Fruit fly (Drosophila melanogaster) whole organism, embryonic: ENCODE results near the gene CG14036.

Experiments
- Atf3 ChIP-seq: fragments of 200-800 bp; sonication (Bioruptor generic); optimal IDR thresholded peaks from 3 replicates; lab custom pipeline; 2016; ENCODE audit warnings: missing biosample characterization, missing genetic modification characterization
- CG10543 ChIP-seq: fragments of 200-800 bp; sonication (Bioruptor generic); optimal IDR thresholded peaks from 3 replicates; lab custom pipeline; 2017; ENCODE audit warnings: missing biosample characterization, mild to moderate bottlenecking, missing genetic modification characterization, moderate library complexity
- CG12299 ChIP-seq: fragments of 200-800 bp; sonication (Bioruptor generic); optimal IDR thresholded peaks from 2 replicates; lab custom pipeline; 2018; ENCODE audit warnings: missing biosample characterization, mild to moderate bottlenecking, missing genetic modification characterization
- CG13287 ChIP-seq: fragments of 200-800 bp; sonication (Bioruptor generic); IDR thresholded peaks from 2 replicates; pipeline ENCODE4 v1.3.6; 2022; ENCODE audit warnings: missing biosample characterization, missing genetic modification characterization; ENCODE audit not compliant: partially characterized antibody
- CG13296 ChIP-seq: fragments of 200-800 bp; sonication (Bioruptor generic); optimal IDR thresholded peaks from 3 replicates; lab custom pipeline; 2018; ENCODE audit warnings: missing biosample characterization, mild to moderate bottlenecking, missing genetic modification characterization
- CG13775 ChIP-seq: fragments of 200-800 bp; sonication (Bioruptor generic); optimal IDR thresholded peaks from 3 replicates; lab custom pipeline; 2017; ENCODE audit warnings: missing biosample characterization, mild to moderate bottlenecking, missing genetic modification characterization
- CG16815 ChIP-seq: fragments of 200-800 bp; sonication (Bioruptor generic); optimal IDR thresholded peaks from 3 replicates; lab custom pipeline; 2017; ENCODE audit warnings: missing biosample characterization, mild to moderate bottlenecking, missing genetic modification characterization
- CG17359 ChIP-seq: fragments of 200-800 bp; sonication (Bioruptor generic); optimal IDR thresholded peaks from 3 replicates; lab custom pipeline; 2018; ENCODE audit warnings: missing biosample characterization, mild to moderate bottlenecking, missing genetic modification characterization, moderate library complexity
- CG17361 ChIP-seq: fragments of 200-800 bp; sonication (Bioruptor generic); IDR thresholded peaks from 3 replicates; pipeline ENCODE4 v1.3.6; 2022; ENCODE audit warnings: missing biosample characterization, missing genetic modification characterization
- CG17829 ChIP-seq: fragments of 200-800 bp; optimal IDR thresholded peaks from 2 replicates; lab custom pipeline; 2019; ENCODE audit warnings: missing biosample characterization, mild to moderate bottlenecking, missing genetic modification characterization, moderate library complexity
- CG4360 ChIP-seq: fragments of 200-800 bp; sonication (Bioruptor generic); IDR thresholded peaks from 2 replicates; pipeline ENCODE4 v1.3.6; 2022; ENCODE audit warnings: missing biosample characterization, missing genetic modification characterization
- CG5180 ChIP-seq: fragments of 200-800 bp; sonication (Bioruptor generic); optimal IDR thresholded peaks from 3 replicates; lab custom pipeline; 2017; ENCODE audit warnings: missing biosample characterization, missing genetic modification characterization, mild to moderate bottlenecking, moderate library complexity, missing genetic modification reagents
- CG6765 ChIP-seq: fragments of 200-800 bp; sonication (Bioruptor generic); optimal IDR thresholded peaks from 3 replicates; lab custom pipeline; 2017; ENCODE audit warnings: missing biosample characterization, mild to moderate bottlenecking, missing genetic modification characterization
- CG7556 ChIP-seq: fragments of 200-800 bp; sonication (Bioruptor generic); optimal IDR thresholded peaks from 2 replicates; lab custom pipeline; 2017; ENCODE audit warnings: missing biosample characterization, mild to moderate bottlenecking, missing genetic modification characterization
- CG8290 ChIP-seq, 3 experiments: fragments of 200-800 bp; sonication (Bioruptor generic); optimal IDR thresholded peaks; 2 replicates each; lab custom pipeline; 2016 to 2019; ENCODE audit warnings: missing biosample characterization in 3 of 3, missing genetic modification characterization in 3 of 3, mild to moderate bottlenecking in 2 of 3, moderate library complexity in 1 of 3
- D19A ChIP-seq: fragments of 200-800 bp; optimal IDR thresholded peaks from 3 replicates; lab custom pipeline; 2019; ENCODE audit warnings: missing biosample characterization, mild to moderate bottlenecking, missing genetic modification characterization, moderate library complexity
- Eip74EF ChIP-seq, 2 experiments: fragments of 200-800 bp in 1 of 2; fragments of >200 bp in 1 of 2; sonication (Bioruptor generic) in 1 of 2; optimal IDR thresholded peaks; 2 replicates each; lab custom pipeline; 2017 to 2019; ENCODE audit warnings: missing biosample characterization in 2 of 2, missing genetic modification characterization in 2 of 2, mild to moderate bottlenecking in 1 of 2, moderate library complexity in 1 of 2
- Fer1 ChIP-seq: fragments of 200-800 bp; sonication (Bioruptor generic); optimal IDR thresholded peaks from 2 replicates; lab custom pipeline; 2017; ENCODE audit warnings: missing biosample characterization, mild to moderate bottlenecking, missing genetic modification characterization
- HHEX ChIP-seq: fragments of 200-800 bp; sonication (Bioruptor generic); optimal IDR thresholded peaks from 3 replicates; lab custom pipeline; 2017; ENCODE audit warnings: missing biosample characterization, mild to moderate bottlenecking, missing genetic modification characterization, missing genetic modification reagents
- Kr ChIP-seq: fragments of 200-800 bp; sonication (Bioruptor generic); optimal IDR thresholded peaks from 2 replicates; lab custom pipeline; 2017; ENCODE audit warnings: missing biosample characterization, mild to moderate bottlenecking, missing genetic modification characterization
- Oli ChIP-seq: fragments of 200-800 bp; sonication (Bioruptor generic); optimal IDR thresholded peaks from 2 replicates; lab custom pipeline; 2018; ENCODE audit warnings: missing biosample characterization, mild to moderate bottlenecking, missing genetic modification characterization, moderate library complexity
- Sox102F ChIP-seq: fragments of 200-800 bp; sonication (Bioruptor generic); optimal IDR thresholded peaks from 2 replicates; lab custom pipeline; 2018; ENCODE audit warnings: missing biosample characterization, mild to moderate bottlenecking, missing genetic modification characterization, moderate library complexity
- Tbp ChIP-seq: fragments of >200 bp; optimal IDR thresholded peaks from 2 replicates; lab custom pipeline; 2018; ENCODE audit warnings: missing biosample characterization, missing genetic modification characterization
- Trl ChIP-seq, 3 experiments: fragments of >200 bp in 2 of 3; fragments of 200-800 bp in 1 of 3; sonication (Bioruptor generic) in 1 of 3; optimal IDR thresholded peaks; 2 replicates in 1 of 3; 3 replicates in 2 of 3; lab custom pipeline; 2016 to 2017; ENCODE audit warnings: missing biosample characterization in 1 of 3, missing genetic modification characterization in 1 of 3
- bab2 ChIP-seq: fragments of 200-800 bp; sonication (Bioruptor generic); optimal IDR thresholded peaks from 2 replicates; lab custom pipeline; 2016; ENCODE audit warnings: missing biosample characterization, missing genetic modification characterization
- bigmax ChIP-seq: fragments of 200-800 bp; sonication (Bioruptor generic); optimal IDR thresholded peaks from 2 replicates; lab custom pipeline; 2018; ENCODE audit warnings: missing biosample characterization, mild to moderate bottlenecking, missing genetic modification characterization
- cas ChIP-seq: fragments of 200-800 bp; sonication (Bioruptor generic); IDR thresholded peaks from 2 replicates; pipeline ENCODE4 v1.3.6; 2022; ENCODE audit warnings: missing biosample characterization, missing genetic modification characterization
- caup ChIP-seq: fragments of 200-800 bp; sonication (Bioruptor generic); optimal IDR thresholded peaks from 3 replicates; lab custom pipeline; 2017; ENCODE audit warnings: missing biosample characterization, mild to moderate bottlenecking, missing genetic modification characterization, moderate library complexity; ENCODE audit not compliant: severe bottlenecking
- chinmo ChIP-seq: fragments of 200-800 bp; sonication (Bioruptor generic); IDR thresholded peaks from 4 replicates; pipeline ENCODE4 v1.3.6; 2022; ENCODE audit warnings: missing biosample characterization, missing genetic modification characterization; ENCODE audit not compliant: partially characterized antibody
- dysf ChIP-seq: fragments of 200-800 bp; sonication (Bioruptor generic); IDR thresholded peaks from 3 replicates; pipeline ENCODE4 v1.3.6; 2022; ENCODE audit warnings: missing biosample characterization, missing genetic modification characterization
- inv ChIP-seq: fragments of 200-800 bp; sonication (Bioruptor generic); IDR thresholded peaks from 2 replicates; pipeline ENCODE4 v1.3.6; 2022; ENCODE audit warnings: missing biosample characterization, missing genetic modification characterization; ENCODE audit not compliant: partially characterized antibody
- lab ChIP-seq: fragments of 200-800 bp; sonication (Bioruptor generic); optimal IDR thresholded peaks from 3 replicates; lab custom pipeline; 2017; ENCODE audit warnings: missing biosample characterization, missing genetic modification characterization, mild to moderate bottlenecking, moderate library complexity, missing genetic modification reagents
- lilli ChIP-seq: fragments of 200-800 bp; sonication (Bioruptor generic); optimal IDR thresholded peaks from 3 replicates; lab custom pipeline; 2016; ENCODE audit warnings: missing biosample characterization, missing genetic modification characterization
- mirr ChIP-seq: fragments of 200-800 bp; sonication (Bioruptor generic); optimal IDR thresholded peaks from 3 replicates; lab custom pipeline; 2018; ENCODE audit warnings: missing biosample characterization, mild to moderate bottlenecking, missing genetic modification characterization
- nau ChIP-seq: fragments of 200-800 bp; sonication (Bioruptor generic); optimal IDR thresholded peaks from 3 replicates; lab custom pipeline; 2017; ENCODE audit warnings: missing biosample characterization, mild to moderate bottlenecking, missing genetic modification characterization, missing genetic modification reagents
- odd ChIP-seq: fragments of 200-800 bp; sonication (Bioruptor generic); optimal IDR thresholded peaks from 2 replicates; lab custom pipeline; 2017; ENCODE audit warnings: missing biosample characterization, mild to moderate bottlenecking, missing genetic modification characterization
- org-1 ChIP-seq: fragments of 200-800 bp; sonication (Bioruptor generic); optimal IDR thresholded peaks from 2 replicates; lab custom pipeline; 2017; ENCODE audit warnings: missing biosample characterization, missing genetic modification characterization
- sim ChIP-seq: fragments of 200-800 bp; sonication (Bioruptor generic); IDR thresholded peaks from 2 replicates; pipeline ENCODE4 v1.3.6; 2022; ENCODE audit warnings: missing biosample characterization, missing genetic modification characterization
- sima ChIP-seq: fragments of 200-800 bp; sonication (Bioruptor generic); optimal IDR thresholded peaks from 2 replicates; lab custom pipeline; 2016; ENCODE audit warnings: missing biosample characterization, missing genetic modification characterization
- sna ChIP-seq: fragments of 200-800 bp; sonication (Bioruptor generic); IDR thresholded peaks from 2 replicates; pipeline ENCODE4 v1.3.6; 2022; ENCODE audit warnings: missing biosample characterization, missing genetic modification characterization; ENCODE audit not compliant: partially characterized antibody
- wdn ChIP-seq: fragments of 200-800 bp; sonication (Bioruptor generic); IDR thresholded peaks from 2 replicates; pipeline ENCODE4 v1.3.6; 2022; ENCODE audit warnings: missing biosample characterization, missing genetic modification characterization
- zfh1 ChIP-seq: fragments of 200-800 bp; sonication (Bioruptor generic); IDR thresholded peaks from 3 replicates; pipeline ENCODE4 v1.3.6; 2022; ENCODE audit warnings: missing biosample characterization, missing genetic modification characterization

Gene CG14036

DNA sequence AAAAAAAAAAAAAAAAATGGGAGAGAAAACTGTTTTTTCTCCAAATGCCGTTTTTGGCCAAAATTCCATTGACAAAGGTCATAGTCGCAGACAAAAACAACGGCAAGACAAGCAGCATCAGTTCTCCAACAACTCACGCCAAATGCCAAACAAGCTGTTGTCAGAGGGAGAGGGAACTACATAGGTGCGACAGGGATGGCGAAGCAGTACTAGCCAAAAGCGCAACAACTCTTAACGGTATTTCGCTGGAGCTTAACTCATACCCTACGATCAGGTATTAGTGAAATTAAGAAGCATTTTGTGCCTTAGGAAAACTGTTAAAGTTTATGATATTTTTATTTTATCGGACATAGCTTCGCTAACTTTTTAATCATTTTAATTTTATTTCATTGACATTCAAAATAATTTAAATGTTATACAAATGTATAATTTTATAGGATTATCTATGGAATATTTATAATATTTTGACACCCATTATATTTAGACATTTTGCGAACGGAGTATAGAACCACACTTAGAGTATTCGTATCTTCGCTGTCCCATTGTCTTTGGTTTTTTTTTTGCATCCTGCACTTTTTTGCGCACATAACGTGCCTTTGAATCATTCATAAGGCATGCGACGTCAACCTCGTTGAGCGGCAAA, 25.5 kb upstream of the CG14036 start (continued):
- TF ChIP-seq CG10543 (GFP tag; lab: Kevin White, UChicago) (no peak), CG5180 (GFP tag; lab: Kevin White, UChicago) (no peak), Fer1 (GFP tag; lab: Kevin White, UChicago) (peak; percentile 14), wdn (GFP tag; lab: Robert Waterston, UW) (no peak), D19A (peak; percentile 48), Eip74EF (GFP tag; optimal IDR thresholded peaks at IDR 0.05; lab: Kevin White, UChicago) (no peak), Kr (GFP tag; lab: Kevin White, UChicago) (no peak), Sox102F (GFP tag; lab: Kevin White, UChicago) (peak; percentile 62), CG13775 (GFP tag; lab: Kevin White, UChicago) (no peak), CG17361 (peak; percentile 35; the same call in 1 of the 3 replicates), lab (GFP tag; lab: Kevin White, UChicago) (peak; percentile 16), odd (GFP tag; lab: Kevin White, UChicago) (no peak), nau (GFP tag; lab: Kevin White, UChicago) (no peak), CG6765 (GFP tag; lab: Kevin White, UChicago) (no peak), CG17359 (tag; lab: Kevin White, UChicago) (peak; percentile 20), zfh1 (GFP tag; lab: Robert Waterston, UW) (0 out of 3 replicates have a peak, but pooled peaks have one; percentile 28), CG16815 (GFP tag; lab: Kevin White, UChicago) (no peak), HHEX (GFP tag; lab: Kevin White, UChicago) (no peak), dysf (no peak), CG4360 (no peak), Oli (tag; lab: Kevin White, UChicago) (peak; percentile 32), CG12299 (tag; lab: Kevin White, UChicago) (no peak), CG7556 (GFP tag; lab: Kevin White, UChicago) (peak; percentile 28), Atf3 (GFP tag; lab: Kevin White, UChicago) (no peak), CG13287 (GFP tag; lab: Robert Waterston, UW) (no peak), sna (GFP tag; lab: Robert Waterston, UW) (no peak), chinmo (GFP tag; lab: Robert Waterston, UW) (0 out of 4 replicates have a peak, but pooled peaks have one; percentile 20), lilli (GFP tag; lab: Kevin White, UChicago) (no peak), Tbp (GFP tag; lab: Kevin White, UChicago) (no peak), mirr (GFP tag; lab: Kevin White, UChicago) (no peak), sim (GFP tag; lab: Robert Waterston, UW) (no peak), cas (GFP tag; lab: Robert Waterston, UW) (no peak), bab2 (GFP tag; lab: Kevin White, UChicago) (no peak), CG17829 (tag; lab: Kevin White, UChicago) (no peak), inv (no peak), org-1 (GFP tag; lab: Kevin White, UChicago) (no peak), Trl (optimal IDR thresholded peaks at IDR 0.05; lab: Kevin White, UChicago) (no peak), Trl (GFP tag; optimal IDR thresholded peaks at IDR 0.05; lab: Kevin White, UChicago) (no peak), sima (no peak), caup (no peak), CG8290 (GFP tag; optimal IDR thresholded peaks at IDR 0.05; lab: Kevin White, UChicago) (no peak), CG8290 (tag; optimal IDR thresholded peaks at IDR 0.05; lab: Kevin White, UChicago) (no peak), CG13296 (GFP tag; lab: Kevin White, UChicago) (no peak), bigmax (GFP tag; lab: Kevin White, UChicago) (no peak)
- TF ChIP-seq, all 482 proteins: peak for 38
